Worm (Caenorhabditis elegans) whole organism, midembryonic: ENCODE results near the gene arrd-15.

ENCODE experiments used
- T22C8.4 ChIP-seq: fragments of 200-800 bp; sonication (Bioruptor generic); IDR thresholded peaks from 2 replicates; pipeline ENCODE4 v1.3.6; 2022; ENCODE audit warnings: missing genetic modification characterization, missing compliant biosample characterization
- cog-1 ChIP-seq: sonication (generic microtip); optimal IDR thresholded peaks from 2 replicates; lab custom pipeline; 2016; ENCODE audit warnings: missing genetic modification characterization, missing compliant biosample characterization
- flt-1 ChIP-seq: fragments of 200-800 bp; sonication (Bioruptor generic); IDR thresholded peaks from 2 replicates; pipeline ENCODE4 v1.3.6; 2022; ENCODE audit warnings: missing genetic modification characterization, missing compliant biosample characterization
- klf-2 ChIP-seq: fragments of 200-800 bp; sonication (Bioruptor generic); conservative IDR thresholded peaks from 2 replicates; pipeline ENCODE4 v1.3.6; 2022; ENCODE audit warnings: missing genetic modification reagents, missing genetic modification characterization, missing compliant biosample characterization
- med-1 ChIP-seq: sonication (generic microtip); optimal IDR thresholded peaks from 2 replicates; lab custom pipeline; 2017; ENCODE audit warnings: missing genetic modification characterization, mild to moderate bottlenecking, missing compliant biosample characterization, antibody characterized with exemption, missing genetic modification reagents; ENCODE audit not compliant: insufficient read depth
- ref-1 ChIP-seq: fragments of 200-800 bp; sonication (Bioruptor generic); conservative IDR thresholded peaks from 2 replicates; pipeline ENCODE4 v1.3.6; 2022; ENCODE audit warnings: missing genetic modification reagents, missing genetic modification characterization, missing compliant biosample characterization
- tab-1 ChIP-seq: fragments of 200-800 bp; sonication (Bioruptor generic); IDR thresholded peaks from 2 replicates; pipeline ENCODE4 v1.3.6; 2022; ENCODE audit warnings: missing genetic modification characterization, missing compliant biosample characterization
- ztf-23 ChIP-seq: fragments of 200-800 bp; sonication (Bioruptor generic); IDR thresholded peaks from 2 replicates; pipeline ENCODE4 v1.3.6; 2022; ENCODE audit warnings: missing genetic modification reagents, missing genetic modification characterization, missing compliant biosample characterization
- ztf-29 ChIP-seq: fragments of 200-800 bp; sonication (Bioruptor generic); IDR thresholded peaks from 2 replicates; pipeline ENCODE4 v1.3.6; 2022; ENCODE audit warnings: missing genetic modification reagents, missing genetic modification characterization, missing compliant biosample characterization

The arrd-15 gene

DNA sequence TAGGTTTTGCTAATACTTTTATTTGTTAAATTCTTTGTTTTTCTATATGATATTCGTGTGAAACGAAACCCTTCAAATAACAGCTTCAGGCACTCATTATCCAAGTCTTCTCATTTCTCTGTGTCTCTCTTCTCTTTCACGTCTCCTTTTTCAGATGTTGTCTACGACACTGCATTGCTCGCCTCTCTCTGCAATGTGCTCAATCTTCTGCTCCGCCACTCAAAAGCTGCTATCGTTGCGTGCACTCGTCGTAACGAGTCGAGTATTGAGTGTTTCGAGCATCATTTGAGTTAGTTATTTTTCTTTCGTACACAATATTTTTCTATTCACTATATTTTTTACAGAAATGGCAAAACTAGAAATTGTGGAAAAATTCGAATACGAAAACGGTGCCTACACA lies 43.3 kb downstream of the arrd-15 start:
- TF ChIP-seq tab-1 (GFP tag; lab: Robert Waterston, UW): no peak
- TF ChIP-seq cog-1 (tag; lab: Kevin White, UChicago): no peak
- TF ChIP-seq ztf-29 (GFP tag; lab: Robert Waterston, UW): no peak
- TF ChIP-seq flt-1 (GFP tag; lab: Robert Waterston, UW): no peak
- no peak for TF ChIP-seq klf-2 (GFP tag; lab: Robert Waterston, UW)
- no peak for TF ChIP-seq ref-1 (GFP tag; lab: Robert Waterston, UW)
- no peak for TF ChIP-seq T22C8.4 (GFP tag; lab: Robert Waterston, UW)
- no peak for TF ChIP-seq med-1 (GFP tag; lab: Kevin White, UChicago)

DNA sequence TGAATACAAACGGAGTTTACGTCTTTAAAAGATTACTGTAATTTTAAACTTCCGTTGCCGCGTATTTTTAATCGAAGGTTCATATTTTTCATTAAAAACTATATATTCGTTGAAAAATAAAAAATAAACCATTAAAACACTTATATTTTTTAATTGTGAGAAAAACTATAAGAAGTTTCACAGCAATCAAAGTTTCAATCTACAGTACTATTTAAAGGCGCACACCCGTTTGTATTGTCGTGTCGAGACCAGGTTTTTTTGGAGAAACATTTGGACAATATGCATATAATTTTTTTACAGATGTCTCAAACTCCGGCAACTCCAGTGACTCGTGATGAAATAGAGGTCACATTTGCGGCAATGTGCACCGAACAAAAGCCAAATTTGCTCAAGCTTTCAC lies 44.0 kb downstream of the arrd-15 start, which contains the start of gene R08D7.5:
Gene R08D7.5 (plus strand): TSS at position 301 of the 400 bp plus-strand sequence.
- TF ChIP-seq ztf-29 (GFP tag; lab: Robert Waterston, UW) (no peak), flt-1 (GFP tag; lab: Robert Waterston, UW) (no peak), ref-1 (GFP tag; lab: Robert Waterston, UW) (no peak), med-1 (GFP tag; lab: Kevin White, UChicago) (no peak), tab-1 (GFP tag; lab: Robert Waterston, UW) (no peak), cog-1 (tag; lab: Kevin White, UChicago) (no peak), klf-2 (GFP tag; lab: Robert Waterston, UW) (no peak), T22C8.4 (GFP tag; lab: Robert Waterston, UW) (no peak), ztf-23 (GFP tag; lab: Robert Waterston, UW) (no peak)

DNA sequence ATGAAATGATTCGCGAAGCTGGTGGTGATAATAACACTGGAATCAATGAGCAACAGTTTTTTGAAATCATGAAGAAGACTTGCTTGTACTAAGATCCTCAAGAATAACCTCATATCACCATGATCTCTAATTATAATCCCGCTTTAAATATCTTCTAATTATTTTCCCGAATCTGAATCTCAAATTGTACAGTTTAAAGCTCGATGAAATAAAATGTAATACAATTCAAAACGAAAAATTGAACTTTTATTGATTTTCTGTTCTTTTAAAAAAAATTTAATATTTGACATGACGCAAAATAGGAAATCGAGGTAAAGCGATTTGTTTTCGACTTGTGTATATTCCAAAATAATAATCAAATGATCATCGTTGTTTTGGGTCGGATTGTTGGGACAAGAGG lies 45.0 kb downstream of the arrd-15 start:
- TF ChIP-seq tab-1 (GFP tag; lab: Robert Waterston, UW): no peak
- TF ChIP-seq ref-1 (GFP tag; lab: Robert Waterston, UW): no peak
- TF ChIP-seq klf-2 (GFP tag; lab: Robert Waterston, UW): no peak
- TF ChIP-seq ztf-23 (GFP tag; lab: Robert Waterston, UW): no peak
- no peak for TF ChIP-seq ztf-29 (GFP tag; lab: Robert Waterston, UW)
- no peak for TF ChIP-seq med-1 (GFP tag; lab: Kevin White, UChicago)
- no peak for TF ChIP-seq cog-1 (tag; lab: Kevin White, UChicago)
- no peak for TF ChIP-seq flt-1 (GFP tag; lab: Robert Waterston, UW)
- no peak for TF ChIP-seq T22C8.4 (GFP tag; lab: Robert Waterston, UW)

DNA sequence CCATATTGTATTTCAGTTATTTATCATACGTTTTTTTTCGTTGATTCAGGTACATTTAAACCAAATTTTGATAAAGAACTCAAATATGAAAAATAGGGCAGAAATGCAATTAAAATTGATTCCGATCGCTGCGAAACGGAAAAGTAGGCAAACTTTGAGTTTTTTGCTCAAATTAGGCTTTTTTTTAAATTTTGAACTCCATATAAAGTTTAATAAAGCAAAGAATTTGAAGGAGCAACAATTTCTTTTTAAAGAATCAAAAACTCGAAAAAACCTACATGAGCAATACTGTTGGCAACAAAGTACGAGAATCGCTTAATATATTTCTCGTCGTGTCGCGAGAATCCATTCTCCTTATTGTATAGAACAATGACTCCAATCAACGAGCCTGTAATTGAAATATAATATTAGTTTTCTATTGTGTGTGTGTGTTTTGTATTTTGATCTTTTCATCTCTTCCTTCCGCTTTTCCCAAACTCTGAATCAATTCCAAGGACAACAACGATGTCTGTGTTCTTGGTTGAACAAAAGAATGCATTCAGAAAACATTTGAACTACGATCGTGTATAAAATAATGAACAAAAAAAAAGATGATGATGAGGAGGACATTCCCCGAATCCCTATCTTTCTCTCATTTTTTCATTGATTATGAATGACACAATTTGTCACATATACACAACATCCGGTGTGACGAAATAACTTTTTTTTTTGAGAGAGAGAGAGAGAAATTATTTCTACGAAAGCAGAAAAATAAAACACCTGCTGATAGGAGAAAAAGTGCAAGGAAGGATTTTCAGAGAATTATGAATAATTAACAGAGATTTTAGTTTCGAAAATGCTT lies 48.9 kb downstream of the arrd-15 start:
- TF ChIP-seq ref-1 (GFP tag; lab: Robert Waterston, UW) (no peak), T22C8.4 (GFP tag; lab: Robert Waterston, UW) (no peak), tab-1 (GFP tag; lab: Robert Waterston, UW) (no peak), ztf-23 (GFP tag; lab: Robert Waterston, UW) (no peak), cog-1 (tag; lab: Kevin White, UChicago) (no peak), ztf-29 (GFP tag; lab: Robert Waterston, UW) (no peak), klf-2 (GFP tag; lab: Robert Waterston, UW) (no peak), flt-1 (GFP tag; lab: Robert Waterston, UW) (no peak), med-1 (GFP tag; lab: Kevin White, UChicago) (no peak)

DNA sequence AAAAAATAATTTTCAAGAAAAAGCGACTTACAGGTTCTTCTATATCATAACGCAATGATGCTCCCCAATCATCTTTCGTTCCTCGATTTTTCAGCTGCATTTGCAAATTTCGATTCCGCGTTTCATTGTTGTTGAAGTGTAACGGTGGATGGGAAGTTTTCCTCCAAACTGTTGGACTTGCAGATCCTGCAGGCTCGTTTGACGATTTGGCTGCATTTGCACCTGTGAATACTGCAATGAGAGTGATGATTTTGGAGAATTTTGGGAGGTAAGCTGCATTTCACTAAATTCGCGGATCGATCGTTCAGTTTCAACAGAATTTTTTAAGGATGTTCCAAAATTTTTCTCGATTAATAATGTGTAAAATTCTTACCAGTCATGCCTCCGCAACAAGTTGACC lies 51.1 kb downstream of the arrd-15 start:
- TF ChIP-seq ztf-29 (GFP tag; lab: Robert Waterston, UW): no peak
- no peak for TF ChIP-seq med-1 (GFP tag; lab: Kevin White, UChicago)
- no peak for TF ChIP-seq T22C8.4 (GFP tag; lab: Robert Waterston, UW)
- TF ChIP-seq cog-1 (tag; lab: Kevin White, UChicago): no peak
- TF ChIP-seq ref-1 (GFP tag; lab: Robert Waterston, UW): no peak
- no peak for TF ChIP-seq flt-1 (GFP tag; lab: Robert Waterston, UW)
- TF ChIP-seq ztf-23 (GFP tag; lab: Robert Waterston, UW): no peak
- TF ChIP-seq tab-1 (GFP tag; lab: Robert Waterston, UW): no peak
- no peak for TF ChIP-seq klf-2 (GFP tag; lab: Robert Waterston, UW)

DNA sequence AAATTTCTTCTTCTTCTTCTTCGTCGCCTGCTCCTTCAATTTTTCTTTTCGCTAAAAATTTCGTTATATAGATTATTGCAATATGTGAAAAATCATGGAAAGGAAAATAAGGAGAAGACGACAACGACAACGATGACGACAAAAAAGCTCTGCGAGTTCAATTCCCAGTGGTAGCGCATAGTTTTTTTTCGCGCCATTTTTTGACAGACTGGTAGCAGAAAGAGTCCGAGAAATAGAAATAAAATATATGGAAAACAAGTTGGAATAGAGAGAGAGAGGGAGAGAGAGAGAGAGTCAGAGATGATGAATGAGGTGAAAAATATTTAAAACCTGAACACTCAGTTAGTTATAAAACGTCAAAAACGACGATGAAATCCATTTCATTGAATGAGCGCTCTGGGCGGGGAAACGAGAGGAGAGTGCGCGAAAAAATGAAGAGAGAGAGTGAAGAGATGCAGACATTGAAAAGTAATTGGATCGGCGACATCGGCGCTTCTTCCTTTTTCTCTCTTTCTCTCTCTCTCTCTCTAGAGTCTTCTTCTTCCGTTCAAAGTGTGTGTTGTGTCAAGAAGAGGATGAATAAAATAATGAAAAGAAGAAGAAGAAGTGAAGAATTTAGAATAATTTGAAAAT lies 52.1 kb downstream of the arrd-15 start, which contains the start of gene pde-2:
Gene pde-2 (minus strand): TSS at position 51 of the 633 bp plus-strand sequence.
- TF ChIP-seq T22C8.4 (GFP tag; lab: Robert Waterston, UW) (no peak), ztf-23 (GFP tag; lab: Robert Waterston, UW) (0 out of 2 replicates have a peak, but pooled peaks have one; percentile 44), cog-1 (tag; lab: Kevin White, UChicago) (no peak), ztf-29 (GFP tag; lab: Robert Waterston, UW) (no peak), flt-1 (GFP tag; lab: Robert Waterston, UW) (0 out of 2 replicates have a peak, but pooled peaks have one; percentile 10), ref-1 (GFP tag; lab: Robert Waterston, UW) (no peak), tab-1 (GFP tag; lab: Robert Waterston, UW) (no peak), med-1 (GFP tag; lab: Kevin White, UChicago) (no peak), klf-2 (GFP tag; lab: Robert Waterston, UW) (no peak)

DNA sequence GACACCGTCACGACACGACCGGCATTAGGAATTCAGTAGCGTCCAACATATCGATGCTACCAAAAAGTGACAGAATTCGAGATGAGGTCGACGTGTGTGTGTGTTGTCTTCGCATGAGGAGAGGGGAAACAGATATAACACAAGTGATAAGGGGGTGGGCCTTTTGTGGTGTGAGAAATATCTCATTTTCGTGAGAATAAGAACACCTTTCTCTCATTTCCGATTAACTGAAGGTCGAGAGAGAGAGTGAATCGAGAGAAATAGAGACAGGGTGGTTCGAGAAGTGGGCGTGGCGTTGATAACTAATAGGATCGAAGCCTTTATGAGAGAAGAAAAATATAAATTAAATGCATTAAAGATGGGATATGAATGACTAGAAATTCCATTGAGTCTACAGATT lies 53.3 kb downstream of the arrd-15 start:
- no peak for TF ChIP-seq cog-1 (tag; lab: Kevin White, UChicago)
- TF ChIP-seq tab-1 (GFP tag; lab: Robert Waterston, UW): no peak
- TF ChIP-seq ztf-29 (GFP tag; lab: Robert Waterston, UW): no peak
- no peak for TF ChIP-seq klf-2 (GFP tag; lab: Robert Waterston, UW)
- no peak for TF ChIP-seq ztf-23 (GFP tag; lab: Robert Waterston, UW)
- no peak for TF ChIP-seq med-1 (GFP tag; lab: Kevin White, UChicago)

DNA sequence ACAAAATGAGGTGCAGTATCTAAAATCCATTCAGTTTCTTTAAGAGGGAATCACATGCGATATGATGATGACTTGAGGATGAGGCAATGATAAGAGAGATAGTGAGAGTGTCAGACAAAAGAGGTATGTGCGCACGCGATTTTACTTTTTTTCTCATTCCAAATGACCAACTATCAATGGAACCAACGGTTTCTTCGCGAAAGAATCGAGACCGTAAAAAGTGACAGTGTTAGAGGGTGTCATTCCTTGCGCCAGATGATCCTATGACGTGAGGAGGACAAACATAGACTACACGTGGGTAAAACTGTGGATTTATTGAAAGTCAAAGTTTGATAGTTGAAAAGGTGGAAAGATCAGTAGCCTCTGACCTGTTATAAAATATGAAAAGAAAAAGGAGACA lies 54.0 kb downstream of the arrd-15 start:
- TF ChIP-seq ref-1 (GFP tag; lab: Robert Waterston, UW): no peak
- no peak for TF ChIP-seq ztf-23 (GFP tag; lab: Robert Waterston, UW)
- no peak for TF ChIP-seq flt-1 (GFP tag; lab: Robert Waterston, UW)
- no peak for TF ChIP-seq ztf-29 (GFP tag; lab: Robert Waterston, UW)
- no peak for TF ChIP-seq T22C8.4 (GFP tag; lab: Robert Waterston, UW)
- TF ChIP-seq cog-1 (tag; lab: Kevin White, UChicago): no peak
- TF ChIP-seq med-1 (GFP tag; lab: Kevin White, UChicago): no peak
- TF ChIP-seq tab-1 (GFP tag; lab: Robert Waterston, UW): no peak
- TF ChIP-seq klf-2 (GFP tag; lab: Robert Waterston, UW): no peak
